Fruit fly (Drosophila melanogaster): ENCODE data around the gene CG9609.

The CG9609 gene

dm6 chrX:16768770-16769169, 18.0 kb downstream of the CG9609 start (continued):
- TF ChIP-seq Dip3 (GFP tag; optimal IDR thresholded peaks at IDR 0.05) (no peak), CG1602 (GFP tag; optimal IDR thresholded peaks at IDR 0.05) (no peak), Six4 (GFP tag; optimal IDR thresholded peaks at IDR 0.05) (no peak), CG10431 (GFP tag; optimal IDR thresholded peaks at IDR 0.05) (no peak), cas (GFP tag; IDR thresholded peaks at IDR 0.05) (no peak), CG15479 (GFP tag; optimal IDR thresholded peaks at IDR 0.05) (no peak), grau (tag; optimal IDR thresholded peaks at IDR 0.05) (peak; percentile 33), Dbx (GFP tag; IDR thresholded peaks at IDR 0.05) (no peak), bbx (GFP tag; IDR thresholded peaks at IDR 0.05; ENCODE audit: partially characterized antibody) (no peak), nmo (GFP tag; optimal IDR thresholded peaks at IDR 0.05) (peak; percentile 69), Hr51 (GFP tag; optimal IDR thresholded peaks at IDR 0.05) (peak in 1 of 2 experiments; percentile 27), CG16779 (GFP tag; IDR thresholded peaks at IDR 0.05) (no peak), NC2α (GFP tag; optimal IDR thresholded peaks at IDR 0.05) (no peak), vvl (GFP tag; IDR thresholded peaks at IDR 0.05) (0 out of 2 replicates have a peak, but pooled peaks have one; percentile 11), Hmx (GFP tag; optimal IDR thresholded peaks at IDR 0.05) (no peak), CG2678 (tag; optimal IDR thresholded peaks at IDR 0.05) (peak; percentile 52), chn (GFP tag; optimal IDR thresholded peaks at IDR 0.05) (no peak), cg (GFP tag; optimal IDR thresholded peaks at IDR 0.05) (no peak), en (GFP tag; optimal IDR thresholded peaks at IDR 0.05) (no peak), CG7963 (GFP tag; IDR thresholded peaks at IDR 0.05; ENCODE audit: partially characterized antibody) (no peak), onecut (GFP tag; IDR thresholded peaks at IDR 0.05) (no peak), CG12104 (GFP tag; optimal IDR thresholded peaks at IDR 0.05) (no peak), CG4617 (GFP tag; optimal IDR thresholded peaks at IDR 0.05; ENCODE audit: borderline replicate concordance) (no peak), Antp (GFP tag; optimal IDR thresholded peaks at IDR 0.05) (no peak), D19A (tag; optimal IDR thresholded peaks at IDR 0.05) (peak; percentile 41), unpg (GFP tag; optimal IDR thresholded peaks at IDR 0.05) (peak; percentile 28), crol (GFP tag; IDR thresholded peaks at IDR 0.05) (no peak), CG32772 (GFP tag; IDR thresholded peaks at IDR 0.05) (no peak), CG15073 (GFP tag; optimal IDR thresholded peaks at IDR 0.05) (no peak), sc (optimal IDR thresholded peaks at IDR 0.05) (no peak), sc (GFP tag; optimal IDR thresholded peaks at IDR 0.05) (no peak), tll (GFP tag; optimal IDR thresholded peaks at IDR 0.05) (no peak), rib (GFP tag; IDR thresholded peaks at IDR 0.05) (no peak), Dll (GFP tag; IDR thresholded peaks at IDR 0.05; ENCODE audit: partially characterized antibody) (no peak), ara (GFP tag; IDR thresholded peaks at IDR 0.05) (no peak), Aef1 (GFP tag; IDR thresholded peaks at IDR 0.05) (no peak), CG10979 (tag; optimal IDR thresholded peaks at IDR 0.05) (peak; percentile 46), da (GFP tag; optimal IDR thresholded peaks at IDR 0.05) (no peak), org-1 (GFP tag; optimal IDR thresholded peaks at IDR 0.05) (no peak), CG5953 (GFP tag; IDR thresholded peaks at IDR 0.05) (no peak), tap (tag; optimal IDR thresholded peaks at IDR 0.05) (peak; percentile 18), ab (GFP tag; optimal IDR thresholded peaks at IDR 0.05) (no peak), lab (GFP tag; optimal IDR thresholded peaks at IDR 0.05) (peak; percentile 20), D (optimal IDR thresholded peaks at IDR 0.05) (no peak), D (GFP tag; optimal IDR thresholded peaks at IDR 0.05) (no peak), CG34376 (GFP tag; optimal IDR thresholded peaks at IDR 0.05) (no peak), salm (tag; optimal IDR thresholded peaks at IDR 0.05) (no peak), Doc3 (GFP tag; IDR thresholded peaks at IDR 0.05; ENCODE audit: partially characterized antibody) (no peak), Drgx (GFP tag; IDR thresholded peaks at IDR 0.05) (no peak), Bdp1 (GFP tag; optimal IDR thresholded peaks at IDR 0.05) (no peak), CG11504 (tag; optimal IDR thresholded peaks at IDR 0.05) (peak; percentile 69), CG14014 (GFP tag; IDR thresholded peaks at IDR 0.05) (no peak)
